Worm (Caenorhabditis elegans) whole organism, L4/young adult: Measurements from ENCODE around the gene C01G6.4.

ENCODE experiments used
- W03F9.2 ChIP-seq: fragments of 150-350 bp; optimal IDR thresholded peaks from 2 replicates; lab custom pipeline; 2014; ENCODE audit warnings: missing biosample characterization, missing genetic modification characterization
- dao-5 ChIP-seq: sonication (generic microtip); optimal IDR thresholded peaks from 2 replicates; lab custom pipeline; 2016; ENCODE audit warnings: missing genotype, missing genetic modification characterization, moderate library complexity, missing compliant biosample characterization
- him-1 ChIP-seq: sonication (generic microtip); optimal IDR thresholded peaks from 2 replicates; lab custom pipeline; 2016; ENCODE audit warnings: missing genotype, missing genetic modification reagents, missing genetic modification characterization, missing compliant biosample characterization

C01G6.4 gene

DNA sequence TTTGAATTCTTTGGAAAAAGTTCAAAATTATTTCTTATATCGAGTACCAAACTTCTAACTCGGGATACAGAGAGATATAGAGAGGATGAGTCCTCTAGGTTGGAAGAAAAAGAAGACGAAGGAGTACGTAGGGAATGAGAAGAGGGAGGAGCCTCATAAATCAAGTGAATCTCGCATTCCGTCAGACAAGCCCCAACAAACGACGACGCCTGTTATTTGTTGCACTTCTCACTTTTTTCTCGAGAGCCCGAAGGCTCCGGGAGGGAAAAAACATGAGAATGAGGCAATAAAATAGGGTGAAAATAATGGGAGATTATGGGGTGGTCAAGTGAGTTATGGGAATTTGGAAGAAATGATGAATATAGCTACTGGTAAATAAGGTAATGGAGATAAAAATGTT, 26.8 kb upstream of the C01G6.4 start:
- TF ChIP-seq dao-5: no peak
- TF ChIP-seq him-1: no peak
- no peak for TF ChIP-seq W03F9.2 (tag; lab: Kevin White, UChicago)

DNA sequence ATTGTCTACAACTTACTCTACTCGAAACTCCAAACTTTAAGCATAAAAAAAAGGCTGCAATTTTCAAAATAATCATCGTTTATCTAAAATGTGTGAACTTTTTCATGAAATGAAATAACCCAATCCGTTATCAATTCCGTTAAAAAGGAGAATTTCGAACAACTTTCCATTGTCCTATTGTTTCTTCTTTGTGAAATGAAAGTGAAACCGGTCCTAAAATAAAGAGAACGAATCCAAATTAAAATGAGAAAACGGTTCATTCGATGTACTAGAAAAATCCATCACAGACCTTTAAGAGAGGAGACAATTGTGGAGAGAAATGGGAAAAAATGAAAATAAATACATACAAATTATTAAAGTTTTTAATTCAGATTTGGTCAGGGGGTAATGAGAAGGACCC, 22.8 kb upstream of the C01G6.4 start, which contains the start of gene C01G6.9:
C01G6.9 (minus strand) TSS at position 141 of the 400 bp plus-strand sequence.
- no peak for TF ChIP-seq him-1
- TF ChIP-seq W03F9.2 (tag; lab: Kevin White, UChicago): no peak
- TF ChIP-seq dao-5: no peak

DNA sequence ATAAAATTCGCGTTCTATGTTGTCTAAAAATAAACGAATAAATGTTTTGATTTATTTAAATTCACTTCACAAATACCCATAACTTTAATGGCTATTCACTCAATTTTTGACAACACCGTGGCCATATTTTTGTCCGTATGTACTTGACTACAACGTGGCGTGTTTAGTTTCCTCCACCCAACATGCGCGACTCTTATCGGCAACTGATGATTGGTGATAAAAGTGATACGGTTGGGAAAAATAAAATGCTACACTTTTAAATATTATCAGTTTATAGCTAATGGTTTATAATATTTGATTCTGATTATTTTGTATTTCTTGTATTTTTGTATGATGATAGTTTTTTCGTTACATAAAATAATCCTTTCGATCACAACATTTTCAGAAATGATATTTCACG, 18.8 kb upstream of the C01G6.4 start, which contains the start of gene acs-7:
acs-7 (plus strand) TSS at position 386 of the 400 bp plus-strand sequence.
- TF ChIP-seq W03F9.2 (tag; lab: Kevin White, UChicago): no peak
- TF ChIP-seq him-1: no peak
- TF ChIP-seq dao-5: no peak

DNA sequence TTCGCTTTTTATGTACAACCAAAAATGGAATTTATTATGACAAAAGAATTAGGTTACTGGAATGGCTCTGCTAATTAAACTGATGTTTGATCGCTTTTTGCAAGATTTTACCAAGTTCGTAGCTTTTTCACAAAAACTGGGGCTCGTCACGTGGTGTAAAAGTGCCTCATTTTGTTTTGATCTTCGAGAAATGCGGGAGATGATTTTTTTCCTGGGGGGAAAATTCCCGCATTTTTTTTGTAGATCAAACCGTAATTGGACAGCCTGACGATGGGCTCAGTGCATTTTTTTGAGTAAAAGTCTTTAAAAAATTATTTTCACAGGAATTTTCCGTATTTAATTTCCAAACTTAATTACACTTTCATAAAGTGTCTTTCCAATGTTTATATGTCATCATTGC, 16.3 kb upstream of the C01G6.4 start:
- no peak for TF ChIP-seq W03F9.2 (tag; lab: Kevin White, UChicago)
- no peak for TF ChIP-seq dao-5
- no peak for TF ChIP-seq him-1

DNA sequence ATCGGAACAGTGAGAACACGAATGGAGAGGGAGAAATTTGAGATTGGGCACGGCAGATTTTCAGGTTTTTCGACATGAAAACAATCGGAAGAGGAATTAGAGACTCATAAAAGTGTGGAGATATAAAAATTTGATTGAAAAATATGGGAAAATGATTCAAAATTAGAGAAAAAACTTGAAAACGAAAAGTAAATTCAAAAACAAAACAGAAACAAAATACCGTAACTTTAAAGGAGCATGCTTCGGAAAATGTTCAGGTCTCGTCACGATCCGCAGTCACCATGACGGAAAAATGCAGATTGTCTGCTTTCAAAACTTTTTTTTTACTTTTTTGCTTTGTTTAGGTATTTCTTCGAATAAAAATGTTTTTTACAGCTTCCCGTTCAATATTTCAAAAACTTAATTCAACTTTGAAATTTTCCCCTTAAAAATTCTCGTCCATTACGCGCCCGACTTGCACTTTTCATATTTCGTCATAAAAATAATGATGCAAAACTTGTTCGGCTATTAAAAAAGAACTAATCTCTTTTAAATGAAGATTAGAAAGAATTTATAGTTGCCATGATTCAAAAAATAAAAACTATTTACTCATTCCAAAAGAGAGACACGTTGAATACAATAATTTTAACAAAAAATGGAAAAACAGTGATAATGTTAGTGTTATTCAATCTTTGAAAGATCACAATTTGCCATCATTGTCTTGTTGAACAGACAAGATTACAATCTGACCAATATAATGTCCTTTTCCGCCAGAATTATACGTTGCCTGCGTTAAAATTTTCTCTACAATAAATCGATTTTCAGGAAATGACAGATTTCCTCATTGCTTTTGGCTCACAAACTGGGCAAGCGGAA, 12.6 kb upstream of the C01G6.4 start, which contains the start of gene mtrr-1:
mtrr-1 (plus strand) TSS at position 805 of the 855 bp plus-strand sequence.
- TF ChIP-seq him-1 (no peak), W03F9.2 (tag; lab: Kevin White, UChicago) (peak; percentile 25), dao-5 (no peak)

DNA sequence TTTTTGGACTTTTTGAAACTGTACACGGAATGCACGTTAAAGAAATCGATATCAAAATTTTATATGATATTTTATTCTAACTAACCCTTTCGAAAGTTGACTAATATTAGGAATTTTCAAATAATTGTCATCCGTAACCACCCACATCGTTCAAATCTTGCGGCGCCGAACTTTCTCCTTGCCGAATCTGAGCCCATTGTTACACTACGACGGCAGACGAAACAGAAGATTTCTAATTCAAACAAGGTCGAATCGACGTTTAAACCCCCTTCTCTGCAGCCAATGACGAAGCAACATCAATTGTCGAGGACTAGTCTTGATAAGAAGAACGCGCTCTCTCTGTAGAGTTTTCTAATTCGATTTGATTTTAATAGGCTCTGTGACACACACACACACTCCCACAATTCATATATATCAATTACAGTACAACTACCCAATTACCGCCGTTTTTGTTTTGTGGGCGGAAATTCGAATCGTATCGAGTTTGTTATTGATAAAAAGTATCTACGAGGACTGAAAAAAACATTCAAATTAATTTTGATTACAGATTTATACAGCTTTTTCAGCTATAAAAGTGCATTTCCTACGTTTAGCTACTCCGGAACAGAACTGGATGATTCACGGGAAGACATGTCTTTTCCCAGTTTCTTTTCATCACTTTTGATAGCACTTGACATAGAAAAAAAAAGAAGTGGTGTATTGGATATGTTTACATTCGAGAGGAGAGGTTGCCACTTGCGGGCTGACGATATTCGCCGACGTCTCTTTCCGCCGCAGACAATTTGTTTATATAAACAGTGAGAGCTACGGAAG, 11.7 kb upstream of the C01G6.4 start:
- no peak for TF ChIP-seq W03F9.2 (tag; lab: Kevin White, UChicago)
- TF ChIP-seq dao-5: no peak
- TF ChIP-seq him-1: no peak

DNA sequence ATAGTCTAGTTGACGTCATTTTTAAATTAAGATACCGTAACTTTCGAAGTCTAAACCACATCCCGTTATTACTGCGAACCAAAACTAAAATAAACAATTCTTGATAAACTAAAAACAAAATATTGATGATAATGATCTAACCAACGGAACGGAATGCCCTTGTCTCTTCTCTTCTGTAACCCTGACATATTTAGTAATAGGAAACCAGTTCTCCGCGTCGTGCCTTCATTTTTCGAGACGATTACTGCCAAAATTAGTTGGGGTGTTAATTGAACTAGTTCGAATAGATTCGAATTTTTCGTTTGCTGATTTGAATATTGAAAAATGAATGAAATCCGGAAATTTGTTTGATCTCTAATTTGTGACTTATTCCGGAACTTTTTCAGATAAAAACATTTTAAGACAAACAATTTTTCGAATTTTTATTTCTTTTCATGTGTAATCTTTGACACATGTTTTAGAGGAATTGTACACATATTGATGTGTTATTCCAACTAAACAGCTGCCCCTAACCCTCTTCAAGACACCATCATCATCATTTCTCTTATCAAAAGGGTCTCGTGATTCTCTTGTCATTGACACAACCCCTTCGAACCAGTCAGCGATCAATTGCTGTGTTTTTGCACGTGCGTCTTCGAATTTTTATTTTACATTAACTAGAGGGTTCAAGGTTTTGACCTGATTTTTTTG, 11.0 kb upstream of the C01G6.4 start:
- no peak for TF ChIP-seq dao-5
- TF ChIP-seq W03F9.2 (tag; lab: Kevin White, UChicago): peak; percentile 30

DNA sequence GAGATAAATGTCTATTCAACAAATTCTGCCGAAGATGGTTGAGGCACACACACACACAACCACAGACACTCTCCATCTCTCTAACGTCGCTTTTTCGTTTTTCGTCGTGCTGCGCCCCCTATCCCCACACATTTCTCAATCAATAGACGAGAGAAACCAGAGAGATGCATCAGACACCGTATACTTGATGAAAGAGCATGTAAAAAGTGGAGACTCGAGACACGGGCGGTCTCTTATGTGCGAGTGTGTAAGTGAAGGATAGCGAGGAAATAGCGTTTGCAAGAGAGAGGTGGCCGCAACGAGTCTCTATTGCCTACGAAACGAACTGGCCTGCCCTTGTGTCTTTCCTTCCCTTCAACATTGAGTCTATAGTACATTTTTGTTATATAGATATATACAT, 9.9 kb upstream of the C01G6.4 start:
- peak; percentile 53 for TF ChIP-seq W03F9.2 (tag; lab: Kevin White, UChicago)
- peak; percentile 70 for TF ChIP-seq dao-5
- peak; percentile 72 for TF ChIP-seq him-1

DNA sequence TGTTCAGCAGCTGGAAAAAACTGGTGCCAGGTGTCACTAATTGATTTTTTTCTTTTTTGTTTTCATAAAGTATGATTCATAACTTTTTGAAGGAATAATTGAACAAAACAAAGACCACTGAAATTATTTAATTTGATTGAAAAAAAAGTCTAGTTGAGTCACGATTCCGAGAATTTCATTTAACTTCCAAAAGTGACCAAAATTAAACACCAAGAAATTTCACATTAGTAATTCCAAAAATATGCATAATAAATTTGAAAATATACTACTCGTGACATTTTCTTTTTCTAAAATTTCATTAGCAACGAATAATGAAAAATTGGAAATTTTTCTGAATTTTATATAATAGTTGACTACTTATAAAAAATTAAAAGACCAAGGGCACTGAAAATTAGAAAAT, 9.2 kb upstream of the C01G6.4 start:
- TF ChIP-seq W03F9.2 (tag; lab: Kevin White, UChicago) (no peak), dao-5 (no peak), him-1 (no peak)

DNA sequence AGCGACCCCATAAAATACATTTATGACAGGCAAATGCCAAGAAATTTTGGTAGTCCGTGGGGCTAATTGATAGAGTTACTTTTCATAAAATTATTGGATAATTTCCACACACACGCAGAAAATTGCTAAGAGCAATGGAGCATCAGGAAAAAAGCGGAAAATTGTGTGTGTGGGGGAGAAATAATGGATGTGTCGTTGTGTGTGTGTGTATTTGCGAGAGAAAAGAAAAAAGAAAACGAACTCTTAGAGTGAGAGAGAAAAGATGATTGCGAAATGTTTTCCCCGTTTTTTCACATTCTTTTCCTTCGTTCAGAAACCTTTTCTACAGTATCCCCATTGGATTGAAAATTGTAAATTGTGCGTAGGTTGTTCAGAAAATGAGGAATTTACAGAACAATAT, 8.8 kb upstream of the C01G6.4 start:
- TF ChIP-seq dao-5 (no peak), W03F9.2 (tag; lab: Kevin White, UChicago) (no peak), him-1 (no peak)

DNA sequence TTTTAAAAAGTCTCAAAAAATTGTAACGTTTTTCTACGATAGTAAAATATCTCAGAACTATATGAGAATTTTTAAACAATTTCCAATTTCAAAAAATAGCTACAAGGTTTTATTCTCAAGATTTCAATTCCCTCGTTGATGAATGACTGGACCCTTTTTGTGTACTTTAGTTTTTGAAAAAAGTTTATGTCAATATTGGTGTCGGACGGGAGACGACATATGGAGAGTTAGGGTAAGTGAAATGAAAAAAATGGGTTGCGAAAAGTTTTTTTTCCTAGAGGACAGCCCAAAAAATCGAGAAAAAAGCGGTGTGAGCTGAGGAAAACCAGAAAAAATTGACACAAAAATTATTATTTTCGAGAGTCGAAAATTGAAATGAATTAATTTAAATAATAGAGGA, 8.0 kb upstream of the C01G6.4 start:
- TF ChIP-seq W03F9.2 (tag; lab: Kevin White, UChicago) (no peak), him-1 (no peak), dao-5 (no peak)

DNA sequence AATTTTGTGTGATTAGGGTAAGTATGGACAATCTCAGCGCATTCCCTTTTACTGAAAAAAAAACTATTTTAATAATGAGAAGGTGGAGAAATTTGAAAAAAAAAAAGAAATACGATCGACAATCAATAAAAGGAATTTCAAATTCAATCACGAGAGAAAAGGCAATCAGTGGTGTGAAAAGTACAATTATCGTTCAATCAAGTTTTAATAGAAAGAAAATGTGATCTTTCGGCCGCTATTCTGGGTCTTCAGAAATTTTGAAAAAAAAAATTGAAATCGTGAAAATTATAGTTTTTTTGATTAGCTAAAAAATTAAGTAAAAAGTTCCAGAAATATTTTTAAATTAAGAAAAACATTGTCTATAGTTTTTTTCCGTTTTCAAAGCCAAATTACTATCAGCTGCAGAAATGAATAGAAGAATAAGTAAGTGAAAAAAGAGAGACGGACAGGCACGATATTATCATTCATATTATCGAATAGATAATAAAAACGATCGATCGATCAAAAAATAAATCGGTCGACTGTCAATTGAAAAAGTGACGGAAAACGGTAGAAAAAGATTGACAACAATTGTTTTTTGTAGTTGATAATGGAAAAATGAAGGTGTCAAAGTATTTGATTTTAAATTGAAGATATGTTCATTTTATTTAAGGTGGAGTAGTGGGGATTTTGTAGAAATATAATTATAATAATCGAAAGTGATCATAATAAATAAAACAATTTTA, 7.4 kb upstream of the C01G6.4 start, which contains the start of gene gldi-3:
gldi-3 (minus strand) TSS at position 51 of the 725 bp plus-strand sequence.
- TF ChIP-seq dao-5 (no peak), him-1 (no peak), W03F9.2 (tag; lab: Kevin White, UChicago) (no peak)

DNA sequence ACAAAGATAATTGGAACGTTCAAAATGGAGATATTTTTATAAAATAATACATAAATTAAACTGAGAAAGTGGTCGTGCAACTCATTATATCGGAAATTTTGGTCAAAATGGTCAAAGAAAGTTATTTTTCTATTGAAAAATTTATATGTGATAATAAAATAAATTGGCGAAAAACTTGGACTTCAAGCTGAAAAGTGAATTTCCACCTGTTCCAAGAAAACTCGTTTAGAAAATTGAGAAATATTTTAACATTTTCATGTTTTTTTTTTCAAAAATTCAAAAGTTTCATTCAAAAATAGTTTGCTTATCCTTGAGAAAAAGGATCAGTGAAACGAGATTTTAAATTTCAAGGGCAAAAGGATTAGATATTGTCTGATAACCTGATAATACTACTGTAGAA, 6.2 kb upstream of the C01G6.4 start:
- TF ChIP-seq W03F9.2 (tag; lab: Kevin White, UChicago): no peak
- TF ChIP-seq him-1: no peak
- no peak for TF ChIP-seq dao-5
